Worm (Caenorhabditis elegans): ENCODE measurements around the gene C53D6.4.

Gene C53D6.4

ce11 chrIV:8979695-8980094 is 41.0 kb downstream of the C53D6.4 start, which contains the start of gene col-119:
col-119 (minus strand) TSS chrIV:8979795.
- TF ChIP-seq elt-3 (tag; optimal IDR thresholded peaks at IDR 0.05) (no peak), egl-27 (tag; optimal IDR thresholded peaks at IDR 0.05) (no peak), R02D3.7 (tag; optimal IDR thresholded peaks at IDR 0.05) (no peak), Y55F3AM.14 (GFP tag; optimal IDR thresholded peaks at IDR 0.05) (no peak), sma-3 (GFP tag; optimal IDR thresholded peaks at IDR 0.05) (no peak), fos-1 (tag; optimal IDR thresholded peaks at IDR 0.05) (no peak), blmp-1 (tag; optimal IDR thresholded peaks at IDR 0.05; ENCODE audit: insufficient read depth) (no peak), snpc-4 (tag; optimal IDR thresholded peaks at IDR 0.05) (no peak), nhr-23 (tag; optimal IDR thresholded peaks at IDR 0.05) (no peak), nhr-25 (tag; optimal IDR thresholded peaks at IDR 0.05) (no peak), mab-5 (tag; optimal IDR thresholded peaks at IDR 0.05) (no peak), nhr-237 (tag; optimal IDR thresholded peaks at IDR 0.05) (no peak), skn-1 (tag; optimal IDR thresholded peaks at IDR 0.05) (no peak), alr-1 (tag; optimal IDR thresholded peaks at IDR 0.05) (no peak), unc-55 (GFP tag; optimal IDR thresholded peaks at IDR 0.05) (no peak), crh-2 (tag; optimal IDR thresholded peaks at IDR 0.05) (no peak), ama-1 (optimal IDR thresholded peaks at IDR 0.05) (no peak), ztf-11 (tag; optimal IDR thresholded peaks at IDR 0.05) (no peak), ztf-1 (GFP tag; conservative IDR thresholded peaks at IDR 0.05) (no peak), ZK546.5 (tag; optimal IDR thresholded peaks at IDR 0.05) (no peak)

ce11 chrIV:8979062-8979612 is 41.6 kb downstream of the C53D6.4 start:
- TF ChIP-seq ZK546.5 (tag; optimal IDR thresholded peaks at IDR 0.05) (no peak), elt-1 (tag; optimal IDR thresholded peaks at IDR 0.05) (no peak), unc-62 (GFP tag; optimal IDR thresholded peaks at IDR 0.05) (no peak), nhr-11 (tag; optimal IDR thresholded peaks at IDR 0.05) (no peak), gmeb-1 (tag; optimal IDR thresholded peaks at IDR 0.05) (no peak), nhr-23 (tag; optimal IDR thresholded peaks at IDR 0.05) (no peak), unc-55 (GFP tag; optimal IDR thresholded peaks at IDR 0.05) (no peak)

- TF ChIP-seq nhr-129 (tag; optimal IDR thresholded peaks at IDR 0.05): peak; percentile 39
- TF ChIP-seq ZK546.5 (tag; optimal IDR thresholded peaks at IDR 0.05): no peak
- TF ChIP-seq unc-55 (GFP tag; optimal IDR thresholded peaks at IDR 0.05): no peak
- no peak for TF ChIP-seq snpc-4 (tag; optimal IDR thresholded peaks at IDR 0.05)
- TF ChIP-seq sma-3 (GFP tag; optimal IDR thresholded peaks at IDR 0.05): no peak
- TF ChIP-seq C34F6.9 (tag; optimal IDR thresholded peaks at IDR 0.05): peak; percentile 32
- TF ChIP-seq sma-9 (GFP tag; optimal IDR thresholded peaks at IDR 0.05): peak; percentile 48
- no peak for TF ChIP-seq sma-9 (tag; optimal IDR thresholded peaks at IDR 0.05)
- no peak for TF ChIP-seq unc-62 (GFP tag; optimal IDR thresholded peaks at IDR 0.05)
- TF ChIP-seq mab-5 (tag; optimal IDR thresholded peaks at IDR 0.05): no peak
- no peak for TF ChIP-seq crh-2 (tag; optimal IDR thresholded peaks at IDR 0.05)
- no peak for TF ChIP-seq aly-2 (tag; optimal IDR thresholded peaks at IDR 0.05)
- TF ChIP-seq lsy-2 (tag; optimal IDR thresholded peaks at IDR 0.05): peak in 1 of 2 experiments; percentile 61
- TF ChIP-seq ztf-11 (tag; optimal IDR thresholded peaks at IDR 0.05): no peak
- TF ChIP-seq unc-39 (tag; optimal IDR thresholded peaks at IDR 0.05): no peak
- TF ChIP-seq F13H6.1 (tag; optimal IDR thresholded peaks at IDR 0.05): peak; percentile 42
- TF ChIP-seq ztf-4 (tag; optimal IDR thresholded peaks at IDR 0.05): peak; percentile 27
These were observed 42.7 kb downstream of the C53D6.4 start for ce11 chrIV:8978047-8978446.

- TF ChIP-seq nhr-12 (tag; optimal IDR thresholded peaks at IDR 0.05) (no peak), nhr-77 (tag; optimal IDR thresholded peaks at IDR 0.05) (no peak), elt-3 (tag; optimal IDR thresholded peaks at IDR 0.05) (no peak), crh-2 (tag; optimal IDR thresholded peaks at IDR 0.05) (no peak), Y55F3AM.14 (GFP tag; optimal IDR thresholded peaks at IDR 0.05) (no peak), unc-39 (tag; optimal IDR thresholded peaks at IDR 0.05) (no peak), mbf-1 (tag; optimal IDR thresholded peaks at IDR 0.05) (no peak), snpc-4 (tag; optimal IDR thresholded peaks at IDR 0.05) (no peak), fos-1 (tag; optimal IDR thresholded peaks at IDR 0.05) (no peak), ZK546.5 (tag; optimal IDR thresholded peaks at IDR 0.05) (no peak), elt-1 (tag; optimal IDR thresholded peaks at IDR 0.05) (no peak), F13H6.1 (tag; optimal IDR thresholded peaks at IDR 0.05) (no peak), lin-39 (tag; optimal IDR thresholded peaks at IDR 0.05) (no peak), ceh-82 (tag; optimal IDR thresholded peaks at IDR 0.05) (no peak), peb-1 (tag; optimal IDR thresholded peaks at IDR 0.05) (no peak)
These were observed 45.5 kb downstream of the C53D6.4 start, which contains the start of gene pdzd-8 for ce11 chrIV:8975331-8975625. pdzd-8 (plus strand) TSS chrIV:8975526.
